Worm (Caenorhabditis elegans) whole organism, young adult: ENCODE results near the gene F57C2.4.
A peak's percentile ranks its signal among the peaks of the same experiment; 100 is the strongest.

ENCODE experiments used
- T07F8.4 ChIP-seq: sonication (generic microtip); optimal IDR thresholded peaks from 2 replicates; lab custom pipeline; 2016; ENCODE audit warnings: mild to moderate bottlenecking, missing genetic modification characterization, moderate library complexity, missing compliant biosample characterization
- Y56A3A.18 ChIP-seq: fragments of 200-800 bp; sonication (Bioruptor generic); IDR thresholded peaks from 2 replicates; pipeline ENCODE4 v1.3.6; 2022; ENCODE audit warnings: missing genetic modification reagents, missing genetic modification characterization, missing compliant biosample characterization
- ama-1 ChIP-seq, 3 experiments: fragments of 150-350 bp in 1 of 3; sonication (generic microtip) in 2 of 3; optimal IDR thresholded peaks; 2 replicates each; lab custom pipeline; 2014 to 2018; ENCODE audit warnings: missing biosample characterization in 2 of 3, missing genetic modification characterization in 2 of 3, missing genetic modification reagents in 2 of 3
- aptf-2 ChIP-seq: fragments of 200-800 bp; sonication (Bioruptor generic); conservative IDR thresholded peaks from 2 replicates; pipeline ENCODE4 v1.3.6; 2022; ENCODE audit warnings: missing genetic modification reagents, missing genetic modification characterization, missing compliant biosample characterization
- bed-1 ChIP-seq: fragments of 200-800 bp; sonication (Bioruptor generic); IDR thresholded peaks from 2 replicates; pipeline ENCODE4 v1.3.6; 2022; ENCODE audit warnings: missing genetic modification reagents, missing genetic modification characterization, missing compliant biosample characterization
- bed-2 ChIP-seq: fragments of 200-800 bp; sonication (Bioruptor generic); IDR thresholded peaks from 2 replicates; pipeline ENCODE4 v1.3.6; 2022; ENCODE audit warnings: missing genetic modification reagents, missing genetic modification characterization, missing compliant biosample characterization
- ceh-100 ChIP-seq: fragments of 200-800 bp; sonication (Bioruptor generic); IDR thresholded peaks from 2 replicates; pipeline ENCODE4 v1.3.6; 2022; ENCODE audit warnings: missing genetic modification reagents, missing genetic modification characterization, missing compliant biosample characterization
- ceh-40 ChIP-seq: fragments of 200-800 bp; sonication (Bioruptor generic); IDR thresholded peaks from 2 replicates; pipeline ENCODE4 v1.3.6; 2022; ENCODE audit warnings: missing genetic modification characterization, missing compliant biosample characterization
- ceh-79 ChIP-seq: sonication (generic microtip); optimal IDR thresholded peaks from 2 replicates; lab custom pipeline; 2017; ENCODE audit warnings: mild to moderate bottlenecking, missing genetic modification characterization, missing compliant biosample characterization
- chd-7 ChIP-seq: sonication (generic microtip); optimal IDR thresholded peaks from 2 replicates; lab custom pipeline; 2016; ENCODE audit warnings: mild to moderate bottlenecking, missing genetic modification characterization, moderate library complexity, missing compliant biosample characterization
- dpl-1 ChIP-seq: fragments of 150-350 bp; optimal IDR thresholded peaks from 2 replicates; lab custom pipeline; 2014; ENCODE audit warnings: missing biosample characterization, missing genetic modification reagents, missing genetic modification characterization
- efl-1 ChIP-seq: fragments of 150-350 bp; optimal IDR thresholded peaks from 2 replicates; lab custom pipeline; 2014; ENCODE audit warnings: missing biosample characterization, missing genetic modification reagents, missing genetic modification characterization
- egl-18 ChIP-seq: fragments of 200-800 bp; sonication (Bioruptor generic); IDR thresholded peaks from 2 replicates; pipeline ENCODE4 v1.3.6; 2022; ENCODE audit warnings: missing genetic modification reagents, missing genetic modification characterization, missing compliant biosample characterization
- egl-44 ChIP-seq: fragments of 200-800 bp; sonication (Bioruptor generic); IDR thresholded peaks from 2 replicates; pipeline ENCODE4 v1.3.6; 2022; ENCODE audit warnings: missing genetic modification reagents, missing genetic modification characterization, missing compliant biosample characterization
- ekl-4 ChIP-seq: fragments of 200-800 bp; sonication (Bioruptor generic); IDR thresholded peaks from 2 replicates; pipeline ENCODE4 v1.3.6; 2022; ENCODE audit warnings: missing genetic modification reagents, missing genetic modification characterization, missing compliant biosample characterization
- fkh-3 ChIP-seq: sonication (generic microtip); optimal IDR thresholded peaks from 2 replicates; lab custom pipeline; 2016; ENCODE audit warnings: mild to moderate bottlenecking, missing genetic modification characterization, missing compliant biosample characterization
- gei-17 ChIP-seq: fragments of 200-800 bp; sonication (Bioruptor generic); optimal IDR thresholded peaks from 2 replicates; lab custom pipeline; 2018; ENCODE audit warnings: mild to moderate bottlenecking, missing genetic modification characterization, missing compliant biosample characterization
- hsf-1 ChIP-seq: fragments of 200-800 bp; sonication (Bioruptor generic); IDR thresholded peaks from 2 replicates; pipeline ENCODE4 v1.3.6; 2022; ENCODE audit warnings: missing genetic modification reagents, missing genetic modification characterization, missing compliant biosample characterization
- lin-26 ChIP-seq: fragments of 200-800 bp; sonication (Bioruptor generic); IDR thresholded peaks from 2 replicates; pipeline ENCODE4 v1.3.6; 2022; ENCODE audit warnings: missing genetic modification reagents, missing genetic modification characterization, missing compliant biosample characterization
- lin-35 ChIP-seq, 3 experiments: fragments of 150-350 bp in 2 of 3; sonication (generic microtip) in 1 of 3; optimal IDR thresholded peaks; 2 replicates each; lab custom pipeline; 2014 to 2018; ENCODE audit warnings: missing biosample characterization in 3 of 3, missing genetic modification characterization in 3 of 3, missing genetic modification reagents in 3 of 3
- lir-1 ChIP-seq: fragments of 200-800 bp; sonication (Bioruptor generic); conservative IDR thresholded peaks from 2 replicates; pipeline ENCODE4 v1.3.6; 2022; ENCODE audit warnings: missing genetic modification reagents, missing genetic modification characterization, missing compliant biosample characterization
- lsy-27 ChIP-seq: sonication (generic microtip); optimal IDR thresholded peaks from 2 replicates; lab custom pipeline; 2017; ENCODE audit warnings: missing genetic modification characterization, mild to moderate bottlenecking, missing compliant biosample characterization, antibody characterized with exemption, missing genotype, borderline replicate concordance; ENCODE audit not compliant: insufficient read depth
- madf-10 ChIP-seq: sonication (generic microtip); optimal IDR thresholded peaks from 2 replicates; lab custom pipeline; 2016; ENCODE audit warnings: mild to moderate bottlenecking, missing genetic modification characterization, missing compliant biosample characterization
- mcd-1 ChIP-seq: fragments of 200-800 bp; sonication (Bioruptor generic); IDR thresholded peaks from 2 replicates; pipeline ENCODE4 v1.3.6; 2022; ENCODE audit warnings: missing genetic modification reagents, missing genetic modification characterization, missing compliant biosample characterization
- nfyb-1 ChIP-seq: fragments of 200-800 bp; sonication (Bioruptor generic); IDR thresholded peaks from 2 replicates; pipeline ENCODE4 v1.3.6; 2022; ENCODE audit warnings: missing genetic modification reagents, missing genetic modification characterization, missing compliant biosample characterization
- rpc-1 ChIP-seq, 2 experiments: fragments of 150-350 bp in 1 of 2; sonication (generic microtip) in 1 of 2; optimal IDR thresholded peaks; 2 replicates each; lab custom pipeline; 2014 to 2018; ENCODE audit warnings: missing biosample characterization in 1 of 2, missing genetic modification characterization in 1 of 2, missing genetic modification reagents in 1 of 2, missing genotype in 1 of 2
- sea-2 ChIP-seq: fragments of 200-800 bp; sonication (Bioruptor generic); IDR thresholded peaks from 2 replicates; pipeline ENCODE4 v1.3.6; 2022; ENCODE audit warnings: missing genetic modification characterization, missing compliant biosample characterization
- snpc-1.1 ChIP-seq: sonication (generic microtip); optimal IDR thresholded peaks from 2 replicates; lab custom pipeline; 2017; ENCODE audit warnings: missing genetic modification characterization, mild to moderate bottlenecking, missing compliant biosample characterization, antibody characterized with exemption, moderate library complexity, missing genotype, missing genetic modification reagents; ENCODE audit not compliant: insufficient read depth
- snpc-4 ChIP-seq, 5 experiments: fragments of 150-350 bp in 1 of 5; sonication (generic microtip) in 4 of 5; optimal IDR thresholded peaks; 2 replicates each; lab custom pipeline; 2014 to 2018; ENCODE audit warnings: missing genetic modification characterization in 5 of 5, missing biosample characterization in 3 of 5, antibody characterized with exemption in 2 of 5, mild to moderate bottlenecking in 2 of 5, missing compliant biosample characterization in 2 of 5, missing genotype in 2 of 5, moderate library complexity in 2 of 5, missing genetic modification reagents in 1 of 5
- tbx-9 ChIP-seq: sonication (generic microtip); optimal IDR thresholded peaks from 2 replicates; lab custom pipeline; 2016; ENCODE audit warnings: borderline replicate concordance, missing genetic modification characterization, inconsistent platforms, missing compliant biosample characterization
- tlf-1 ChIP-seq: fragments of 200-800 bp; sonication (Bioruptor generic); optimal IDR thresholded peaks from 2 replicates; lab custom pipeline; 2018; ENCODE audit warnings: mild to moderate bottlenecking, missing genetic modification characterization, missing compliant biosample characterization
- zfh-2 ChIP-seq: fragments of 200-800 bp; sonication (Bioruptor generic); conservative IDR thresholded peaks from 2 replicates; pipeline ENCODE4 v1.3.6; 2022; ENCODE audit warnings: missing genetic modification reagents, missing genetic modification characterization, missing compliant biosample characterization
- zim-3 ChIP-seq: sonication (generic microtip); optimal IDR thresholded peaks from 2 replicates; lab custom pipeline; 2017; ENCODE audit warnings: mild to moderate bottlenecking, missing genetic modification characterization, moderate library complexity, missing compliant biosample characterization
- ztf-26 ChIP-seq: sonication (generic microtip); optimal IDR thresholded peaks from 2 replicates; lab custom pipeline; 2017; ENCODE audit warnings: missing genetic modification characterization, missing compliant biosample characterization
- ztf-6 ChIP-seq: fragments of 200-800 bp; sonication (Bioruptor generic); IDR thresholded peaks from 2 replicates; pipeline ENCODE4 v1.3.6; 2022; ENCODE audit warnings: missing genetic modification reagents, missing genetic modification characterization, missing compliant biosample characterization

The F57C2.4 gene

DNA sequence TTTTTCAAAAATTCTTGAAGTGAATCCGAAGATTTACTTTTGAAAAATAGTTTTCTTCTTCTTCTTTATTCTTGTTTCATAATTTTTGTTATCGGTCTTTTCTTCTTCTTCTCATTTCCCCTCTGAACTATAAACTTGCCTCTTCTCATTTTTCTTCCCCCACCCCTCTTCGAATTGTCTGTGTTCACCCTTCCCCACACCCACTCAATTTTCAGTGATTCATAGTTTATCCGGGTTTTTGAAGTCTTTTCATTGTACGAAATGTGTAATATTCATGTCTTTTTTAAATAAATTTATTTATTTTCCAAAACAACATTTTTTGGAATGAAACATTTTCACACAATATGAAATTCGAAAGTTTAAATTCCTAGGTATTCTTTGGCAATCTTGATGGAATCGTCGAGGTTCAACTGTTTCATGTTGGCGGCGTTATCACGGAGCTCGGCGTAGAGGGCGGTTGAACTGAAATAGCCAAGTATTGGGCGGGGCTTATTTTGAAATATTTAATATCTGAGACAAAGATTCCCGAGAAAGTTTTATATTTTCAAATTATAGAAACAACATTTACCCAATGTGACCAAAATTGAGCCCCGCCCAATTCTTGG lies 32.4 kb upstream of the F57C2.4 start:
- peak in 1 of 3 experiments; percentile 15 for TF ChIP-seq lin-35 (GFP tag; optimal IDR thresholded peaks at IDR 0.05; lab: Kevin White, UChicago)
- TF ChIP-seq ama-1 (optimal IDR thresholded peaks at IDR 0.05; lab: Kevin White, UChicago), result peak; percentile 69
- no peak for TF ChIP-seq ama-1 (GFP tag; optimal IDR thresholded peaks at IDR 0.05; lab: Kevin White, UChicago)
- TF ChIP-seq snpc-4 (GFP tag; optimal IDR thresholded peaks at IDR 0.05; lab: Kevin White, UChicago), result no peak
- TF ChIP-seq snpc-4 (tag; optimal IDR thresholded peaks at IDR 0.05; lab: Kevin White, UChicago), result no peak
- TF ChIP-seq lin-26, result 0 out of 2 replicates have a peak, but pooled peaks have one; percentile 4

ce11 chrII:14494014-14494413 lies 31.1 kb upstream of the F57C2.4 start:
- no peak for TF ChIP-seq ceh-40 (GFP tag; lab: Robert Waterston, UW)
- peak; percentile 57; the same call in 1 of the 2 replicates for TF ChIP-seq lin-26
- no peak for TF ChIP-seq rpc-1 (optimal IDR thresholded peaks at IDR 0.05; lab: Kevin White, UChicago)
- no peak for TF ChIP-seq rpc-1 (tag; optimal IDR thresholded peaks at IDR 0.05; lab: Kevin White, UChicago)
- TF ChIP-seq fkh-3 (tag; lab: Kevin White, UChicago), result no peak
- no peak for TF ChIP-seq hsf-1
- 0 out of 2 replicates have a peak, but pooled peaks have one; percentile 12 for TF ChIP-seq mcd-1 (GFP tag; lab: Robert Waterston, UW)
- 0 out of 2 replicates have a peak, but pooled peaks have one; percentile 39 for TF ChIP-seq nfyb-1 (GFP tag; lab: Robert Waterston, UW)
- TF ChIP-seq ama-1 (optimal IDR thresholded peaks at IDR 0.05; lab: Kevin White, UChicago), result peak; percentile 31
- no peak for TF ChIP-seq ama-1 (GFP tag; optimal IDR thresholded peaks at IDR 0.05; lab: Kevin White, UChicago)
- TF ChIP-seq tbx-9 (tag; lab: Kevin White, UChicago), result no peak
- peak; percentile 52; the same call in 1 of the 2 replicates for TF ChIP-seq zfh-2 (GFP tag; lab: Robert Waterston, UW)
- TF ChIP-seq tlf-1, result no peak
- no peak for TF ChIP-seq efl-1 (GFP tag; lab: Kevin White, UChicago)
- no peak for TF ChIP-seq ceh-79 (tag; lab: Kevin White, UChicago)
- TF ChIP-seq madf-10 (tag; lab: Kevin White, UChicago), result no peak
- TF ChIP-seq ekl-4 (GFP tag; lab: Robert Waterston, UW), result 0 out of 2 replicates have a peak, but pooled peaks have one; percentile 11
- no peak for TF ChIP-seq zim-3 (tag; lab: Kevin White, UChicago)
- TF ChIP-seq sea-2 (GFP tag; lab: Robert Waterston, UW), result no peak
- TF ChIP-seq chd-7 (tag; lab: Kevin White, UChicago), result peak; percentile 18
- no peak for TF ChIP-seq ceh-100 (GFP tag; lab: Robert Waterston, UW)
- TF ChIP-seq ztf-26 (tag; lab: Kevin White, UChicago), result no peak
- TF ChIP-seq lsy-27 (tag; lab: Kevin White, UChicago), result no peak
- TF ChIP-seq dpl-1 (GFP tag; lab: Kevin White, UChicago), result no peak
- no peak for TF ChIP-seq egl-44 (GFP tag; lab: Robert Waterston, UW)
- TF ChIP-seq, all 124 proteins: peak for 7

ce11 chrII:14494414-14494463 lies 30.9 kb upstream of the F57C2.4 start, which contains the start of gene cysl-2:
Gene cysl-2, minus strand, starts transcription at chrII:14494451.
- 0 out of 2 replicates have a peak, but pooled peaks have one; percentile 3 for TF ChIP-seq mcd-1 (GFP tag; lab: Robert Waterston, UW)
- TF ChIP-seq tlf-1, result no peak

ce11 chrII:14494464-14494863 lies 30.6 kb upstream of the F57C2.4 start:
- TF ChIP-seq T07F8.4 (tag; lab: Kevin White, UChicago), result no peak
- no peak for TF ChIP-seq gei-17 (GFP tag; lab: Kevin White, UChicago)
- TF ChIP-seq egl-44 (GFP tag; lab: Robert Waterston, UW), result no peak
- no peak for TF ChIP-seq ztf-26 (tag; lab: Kevin White, UChicago)
- TF ChIP-seq ztf-6, result no peak
- no peak for TF ChIP-seq lir-1 (GFP tag; lab: Robert Waterston, UW)
- no peak for TF ChIP-seq egl-18 (GFP tag; lab: Robert Waterston, UW)
- TF ChIP-seq bed-1 (GFP tag; lab: Robert Waterston, UW), result no peak
- no peak for TF ChIP-seq snpc-1.1 (tag; lab: Kevin White, UChicago)
- no peak for TF ChIP-seq zfh-2 (GFP tag; lab: Robert Waterston, UW)
- TF ChIP-seq Y56A3A.18 (GFP tag; lab: Robert Waterston, UW), result no peak
- TF ChIP-seq bed-2 (GFP tag; lab: Robert Waterston, UW), result no peak
- no peak for TF ChIP-seq hsf-1
- no peak for TF ChIP-seq aptf-2 (GFP tag; lab: Robert Waterston, UW)
- TF ChIP-seq, all 124 proteins: peak for 0
